Worm (Caenorhabditis elegans) whole organism, L4 larva: Measurements from ENCODE around the gene K02E11.7.

ENCODE experiments used
- ZK337.2 ChIP-seq: fragments of 200-800 bp; sonication (Bioruptor generic); IDR thresholded peaks from 2 replicates; pipeline ENCODE4 v1.3.6; 2022; ENCODE audit warnings: missing genetic modification reagents, missing genetic modification characterization, missing compliant biosample characterization
- ceh-82 ChIP-seq: sonication (generic microtip); optimal IDR thresholded peaks from 2 replicates; lab custom pipeline; 2017; ENCODE audit warnings: missing biosample characterization, missing genetic modification characterization
- lsy-2 ChIP-seq, 2 experiments: fragments of 150-350 bp in 1 of 2; sonication (generic microtip) in 1 of 2; optimal IDR thresholded peaks; 2 replicates each; lab custom pipeline; 2014 to 2017; ENCODE audit warnings: missing biosample characterization in 2 of 2, missing genetic modification characterization in 2 of 2
- nhr-102 ChIP-seq: sonication (generic microtip); optimal IDR thresholded peaks from 2 replicates; lab custom pipeline; 2016; ENCODE audit warnings: mild to moderate bottlenecking, missing genetic modification characterization, moderate library complexity, missing compliant biosample characterization
- nhr-11 ChIP-seq: fragments of 150-350 bp; optimal IDR thresholded peaks from 2 replicates; lab custom pipeline; 2014; ENCODE audit warnings: missing biosample characterization, missing genetic modification characterization
- nhr-6 ChIP-seq: fragments of 150-350 bp; optimal IDR thresholded peaks from 2 replicates; lab custom pipeline; 2014; ENCODE audit warnings: missing biosample characterization, missing genetic modification characterization
- php-3 ChIP-seq: fragments of 200-800 bp; sonication (Bioruptor generic); IDR thresholded peaks from 2 replicates; pipeline ENCODE4 v1.3.6; 2022; ENCODE audit warnings: missing genetic modification reagents, missing genetic modification characterization, missing compliant biosample characterization
- unc-62 ChIP-seq, 3 experiments: fragments of 150-350 bp in 1 of 3; sonication (generic microtip); optimal IDR thresholded peaks in 2 of 3; peaks in 1 of 3; 1 replicate in 1 of 3; 2 replicates in 2 of 3; lab custom pipeline; 2014 to 2017; ENCODE audit warnings: missing biosample characterization in 3 of 3, missing genetic modification characterization in 3 of 3, missing genetic modification reagents in 3 of 3, missing genotype in 1 of 3

ce11 chrV:14299569-14300064, 45.5 kb upstream of the K02E11.7 start, which contains the start of the genes spig-3 and F14D7.12:
- TF ChIP-seq php-3 (GFP tag; lab: Robert Waterston, UW) (no peak), nhr-6 (tag; lab: Kevin White, UChicago) (no peak), ZK337.2 (no peak), ceh-82 (tag; lab: Kevin White, UChicago) (no peak), lsy-2 (tag; optimal IDR thresholded peaks at IDR 0.05; lab: Kevin White, UChicago) (no peak), nhr-11 (no peak), unc-62 (GFP tag; optimal IDR thresholded peaks at IDR 0.05 in 1 of 2; lab: Kevin White, UChicago) (no peak), unc-62 (tag; optimal IDR thresholded peaks at IDR 0.05; lab: Kevin White, UChicago) (no peak), nhr-102 (tag; lab: Kevin White, UChicago) (no peak)
